Fruit fly (Drosophila melanogaster): Measurements from ENCODE around the gene MYPT-75D.

- TF ChIP-seq GATAd (GFP tag; optimal IDR thresholded peaks at IDR 0.05) (no peak), brk (GFP tag; optimal IDR thresholded peaks at IDR 0.05) (no peak)
Measured at dm6 chr3L:18617893-18618577, 7.7 kb upstream of the MYPT-75D start, which contains the start of the genes CG13380 and CG4174.
